Fruit fly (Drosophila melanogaster): Measurements from ENCODE around the gene Gyc32E.

Gene Gyc32E

DNA sequence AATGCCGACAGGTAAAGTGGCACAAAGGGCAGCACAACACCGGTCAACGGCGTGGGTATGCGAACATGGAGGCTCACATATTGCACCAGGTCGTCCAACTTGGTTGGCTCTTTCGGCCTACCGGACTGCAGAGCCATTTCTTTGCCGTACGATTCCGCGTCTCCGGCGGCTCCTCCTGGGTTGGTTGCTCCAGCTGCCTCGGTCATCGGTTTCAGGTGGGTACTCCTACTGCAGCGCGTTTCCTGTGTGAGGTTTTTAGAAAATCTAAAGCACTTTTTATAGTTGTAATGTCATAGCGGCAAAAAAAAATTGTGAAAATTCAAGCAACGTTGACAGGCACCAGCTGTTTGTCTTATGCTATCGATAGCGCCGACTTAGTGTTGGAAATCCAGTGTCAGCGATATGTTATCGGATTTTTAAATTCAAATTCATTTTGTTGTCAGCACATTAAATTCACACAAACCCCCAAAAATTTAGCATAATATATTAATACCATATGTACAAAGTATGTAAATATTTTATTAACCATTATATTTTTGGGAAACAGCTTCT lies 28.9 kb downstream of the Gyc32E start, which contains the start of gene CG6230 (continued):
- TF ChIP-seq Dp (GFP tag; optimal IDR thresholded peaks at IDR 0.05): peak; percentile 84
- TF ChIP-seq CG17912 (GFP tag; optimal IDR thresholded peaks at IDR 0.05): no peak
- no peak for TF ChIP-seq ken (GFP tag; IDR thresholded peaks at IDR 0.05)
- no peak for TF ChIP-seq CG9932 (GFP tag; IDR thresholded peaks at IDR 0.05)
- no peak for TF ChIP-seq TFAM (GFP tag; optimal IDR thresholded peaks at IDR 0.05)
- no peak for TF ChIP-seq zen (tag; optimal IDR thresholded peaks at IDR 0.05)
- no peak for TF ChIP-seq CG4820 (GFP tag; optimal IDR thresholded peaks at IDR 0.05)
- no peak for TF ChIP-seq fd64A (GFP tag; optimal IDR thresholded peaks at IDR 0.05)
- peak; percentile 86 for TF ChIP-seq CG2116 (GFP tag; optimal IDR thresholded peaks at IDR 0.05)
- TF ChIP-seq Usf (GFP tag; optimal IDR thresholded peaks at IDR 0.05): no peak
- no peak for TF ChIP-seq CG11247 (GFP tag; IDR thresholded peaks at IDR 0.05)
- no peak for TF ChIP-seq CG16815 (GFP tag; optimal IDR thresholded peaks at IDR 0.05)
- TF ChIP-seq Dll (GFP tag; IDR thresholded peaks at IDR 0.05; ENCODE audit: partially characterized antibody): peak; percentile 71; the same call in 2 of the 4 replicates
- TF ChIP-seq CG31441 (GFP tag; IDR thresholded peaks at IDR 0.05): no peak
- TF ChIP-seq CG6683 (GFP tag; optimal IDR thresholded peaks at IDR 0.05): no peak
- no peak for TF ChIP-seq gce (GFP tag; IDR thresholded peaks at IDR 0.05)
- TF ChIP-seq fd102C (GFP tag; optimal IDR thresholded peaks at IDR 0.05): no peak
- no peak for TF ChIP-seq Lim3 (GFP tag; IDR thresholded peaks at IDR 0.05)
- no peak for TF ChIP-seq CG16779 (GFP tag; IDR thresholded peaks at IDR 0.05)
- no peak for TF ChIP-seq D19B (GFP tag; optimal IDR thresholded peaks at IDR 0.05)
- no peak for TF ChIP-seq dpn (GFP tag; optimal IDR thresholded peaks at IDR 0.05)
- peak; percentile 33; the same call in 1 of the 2 replicates for TF ChIP-seq CG2129 (GFP tag; IDR thresholded peaks at IDR 0.05; ENCODE audit: partially characterized antibody)
- TF ChIP-seq slbo (GFP tag; IDR thresholded peaks at IDR 0.05): no peak
- no peak for TF ChIP-seq p53 (GFP tag; optimal IDR thresholded peaks at IDR 0.05)
- TF ChIP-seq lab (GFP tag; optimal IDR thresholded peaks at IDR 0.05): no peak
- TF ChIP-seq CG18011 (GFP tag; optimal IDR thresholded peaks at IDR 0.05): no peak
- no peak for TF ChIP-seq CG15696 (tag; optimal IDR thresholded peaks at IDR 0.05)
- TF ChIP-seq CG18764 (GFP tag; optimal IDR thresholded peaks at IDR 0.05): no peak
- no peak for TF ChIP-seq hkb (optimal IDR thresholded peaks at IDR 0.05)
- TF ChIP-seq hkb (GFP tag; IDR thresholded peaks at IDR 0.05): no peak
- TF ChIP-seq salm (tag; optimal IDR thresholded peaks at IDR 0.05): no peak
- TF ChIP-seq ro (GFP tag; IDR thresholded peaks at IDR 0.05): no peak
- peak; percentile 51; the same call in 1 of the 3 replicates for TF ChIP-seq Doc3 (GFP tag; IDR thresholded peaks at IDR 0.05; ENCODE audit: partially characterized antibody)
- TF ChIP-seq Xrp1 (GFP tag; IDR thresholded peaks at IDR 0.05): no peak
- no peak for TF ChIP-seq aop (GFP tag; IDR thresholded peaks at IDR 0.05)
- no peak for TF ChIP-seq oc (tag; optimal IDR thresholded peaks at IDR 0.05)
- no peak for TF ChIP-seq CG11696 (GFP tag; IDR thresholded peaks at IDR 0.05)
- no peak for TF ChIP-seq CoRest (tag; optimal IDR thresholded peaks at IDR 0.05)
- no peak for TF ChIP-seq CG12236 (GFP tag; optimal IDR thresholded peaks at IDR 0.05)
- no peak for TF ChIP-seq CG8765 (GFP tag; IDR thresholded peaks at IDR 0.05)
- TF ChIP-seq nerfin-1 (tag; optimal IDR thresholded peaks at IDR 0.05): no peak
- TF ChIP-seq fu2 (GFP tag; optimal IDR thresholded peaks at IDR 0.05): no peak
- no peak for TF ChIP-seq exex (tag; optimal IDR thresholded peaks at IDR 0.05)
- TF ChIP-seq kay (GFP tag; optimal IDR thresholded peaks at IDR 0.05): no peak
- TF ChIP-seq scrt (GFP tag; optimal IDR thresholded peaks at IDR 0.05): no peak
- TF ChIP-seq B-H2 (GFP tag; optimal IDR thresholded peaks at IDR 0.05): no peak
- no peak for TF ChIP-seq Atf3 (GFP tag; optimal IDR thresholded peaks at IDR 0.05)
- TF ChIP-seq insv (GFP tag; optimal IDR thresholded peaks at IDR 0.05): no peak
- TF ChIP-seq CG17186 (GFP tag; optimal IDR thresholded peaks at IDR 0.05): no peak
- no peak for TF ChIP-seq Poxn (GFP tag; IDR thresholded peaks at IDR 0.05)
- no peak for TF ChIP-seq CG5245 (GFP tag; optimal IDR thresholded peaks at IDR 0.05)
- TF ChIP-seq Tbp (GFP tag; optimal IDR thresholded peaks at IDR 0.05): no peak

Data from whole organism, embryonic.